Worm (Caenorhabditis elegans) whole organism, L2 larva: Measurements from ENCODE around the gene dpy-18.
A peak's percentile ranks its signal among the peaks of the same experiment; 100 is the strongest.

Source experiments
- C34F6.9 ChIP-seq: fragments of 150-350 bp; optimal IDR thresholded peaks from 2 replicates; lab custom pipeline; 2014; ENCODE audit warnings: missing biosample characterization, missing genetic modification characterization
- F13H6.1 ChIP-seq: sonication (generic microtip); optimal IDR thresholded peaks from 2 replicates; lab custom pipeline; 2016; ENCODE audit warnings: missing genetic modification characterization, missing compliant biosample characterization
- R02D3.7 ChIP-seq: fragments of 150-350 bp; optimal IDR thresholded peaks from 2 replicates; lab custom pipeline; 2014; ENCODE audit warnings: missing biosample characterization, missing genetic modification characterization
- ZK546.5 ChIP-seq: sonication (generic microtip); optimal IDR thresholded peaks from 2 replicates; lab custom pipeline; 2017; ENCODE audit warnings: missing biosample characterization, missing genetic modification characterization
- alr-1 ChIP-seq: fragments of 150-350 bp; optimal IDR thresholded peaks from 2 replicates; lab custom pipeline; 2014; ENCODE audit warnings: missing biosample characterization, missing genetic modification characterization
- aly-2 ChIP-seq: fragments of 150-350 bp; optimal IDR thresholded peaks from 2 replicates; lab custom pipeline; 2014; ENCODE audit warnings: missing biosample characterization, missing genetic modification characterization
- blmp-1 ChIP-seq: sonication (generic microtip); optimal IDR thresholded peaks from 2 replicates; lab custom pipeline; 2017; ENCODE audit warnings: missing genetic modification characterization, mild to moderate bottlenecking, missing compliant biosample characterization, antibody characterized with exemption, moderate library complexity; ENCODE audit not compliant: insufficient read depth
- ceh-16 ChIP-seq: fragments of 150-350 bp; optimal IDR thresholded peaks from 2 replicates; lab custom pipeline; 2014; ENCODE audit warnings: missing biosample characterization, missing genetic modification characterization
- ceh-82 ChIP-seq: fragments of 150-350 bp; optimal IDR thresholded peaks from 2 replicates; lab custom pipeline; 2014; ENCODE audit warnings: missing biosample characterization, missing genetic modification characterization
- crh-2 ChIP-seq: sonication (generic microtip); optimal IDR thresholded peaks from 2 replicates; lab custom pipeline; 2017; ENCODE audit warnings: missing biosample characterization, missing genetic modification characterization
- dmd-4 ChIP-seq: sonication (generic microtip); optimal IDR thresholded peaks from 2 replicates; lab custom pipeline; 2017; ENCODE audit warnings: missing biosample characterization, missing genetic modification characterization
- egl-27 ChIP-seq: sonication (generic microtip); optimal IDR thresholded peaks from 3 replicates; lab custom pipeline; 2017; ENCODE audit warnings: missing biosample characterization, missing genetic modification reagents, missing genetic modification characterization
- elt-1 ChIP-seq: fragments of 150-350 bp; optimal IDR thresholded peaks from 2 replicates; lab custom pipeline; 2014; ENCODE audit warnings: missing biosample characterization, missing genetic modification characterization
- elt-3 ChIP-seq: sonication (generic microtip); optimal IDR thresholded peaks from 2 replicates; lab custom pipeline; 2017; ENCODE audit warnings: missing biosample characterization, missing genetic modification characterization
- fos-1 ChIP-seq: fragments of 150-350 bp; optimal IDR thresholded peaks from 2 replicates; lab custom pipeline; 2014; ENCODE audit warnings: missing biosample characterization, missing genetic modification characterization
- gmeb-1 ChIP-seq: fragments of 150-350 bp; optimal IDR thresholded peaks from 2 replicates; lab custom pipeline; 2014; ENCODE audit warnings: missing biosample characterization, missing genetic modification characterization
- lin-11 ChIP-seq: fragments of 150-350 bp; sonication (generic microtip); optimal IDR thresholded peaks from 2 replicates; lab custom pipeline; 2014; ENCODE audit warnings: missing biosample characterization, missing genetic modification characterization, inconsistent platforms, mixed read lengths
- lin-13 ChIP-seq: fragments of 150-350 bp; optimal IDR thresholded peaks from 2 replicates; lab custom pipeline; 2014; ENCODE audit warnings: missing biosample characterization, missing genetic modification reagents, missing genetic modification characterization
- lin-39 ChIP-seq: fragments of 150-350 bp; optimal IDR thresholded peaks from 2 replicates; lab custom pipeline; 2014; ENCODE audit warnings: missing biosample characterization, missing genetic modification reagents, missing genetic modification characterization
- lsy-2 ChIP-seq, 2 experiments: fragments of 150-350 bp in 1 of 2; sonication (generic microtip) in 1 of 2; optimal IDR thresholded peaks; 2 replicates each; lab custom pipeline; 2014 to 2017; ENCODE audit warnings: missing biosample characterization in 2 of 2, missing genetic modification characterization in 2 of 2
- mab-5 ChIP-seq: fragments of 150-350 bp; optimal IDR thresholded peaks from 2 replicates; lab custom pipeline; 2014; ENCODE audit warnings: missing biosample characterization, missing genetic modification characterization
- mbf-1 ChIP-seq: sonication (generic microtip); optimal IDR thresholded peaks from 2 replicates; lab custom pipeline; 2017; ENCODE audit warnings: missing biosample characterization, missing genetic modification characterization
- mdl-1 ChIP-seq, 2 experiments: fragments of 150-350 bp in 1 of 2; sonication (generic microtip) in 1 of 2; optimal IDR thresholded peaks; 2 replicates each; lab custom pipeline; 2017; ENCODE audit warnings: missing biosample characterization in 2 of 2, missing genetic modification characterization in 2 of 2
- nhr-11 ChIP-seq: fragments of 150-350 bp; optimal IDR thresholded peaks from 2 replicates; lab custom pipeline; 2014; ENCODE audit warnings: missing biosample characterization, missing genetic modification characterization
- nhr-12 ChIP-seq: fragments of 150-350 bp; optimal IDR thresholded peaks from 2 replicates; lab custom pipeline; 2014; ENCODE audit warnings: missing biosample characterization, missing genetic modification characterization
- nhr-129 ChIP-seq: fragments of 150-350 bp; optimal IDR thresholded peaks from 2 replicates; lab custom pipeline; 2014; ENCODE audit warnings: missing biosample characterization, missing genetic modification characterization
- nhr-21 ChIP-seq: fragments of 150-350 bp; optimal IDR thresholded peaks from 2 replicates; lab custom pipeline; 2014; ENCODE audit warnings: missing biosample characterization, missing genetic modification characterization
- nhr-23 ChIP-seq: fragments of 150-350 bp; optimal IDR thresholded peaks from 2 replicates; lab custom pipeline; 2014; ENCODE audit warnings: missing biosample characterization, missing genetic modification reagents, missing genetic modification characterization
- nhr-237 ChIP-seq: fragments of 150-350 bp; optimal IDR thresholded peaks from 2 replicates; lab custom pipeline; 2014; ENCODE audit warnings: missing biosample characterization, missing genetic modification characterization
- nhr-77 ChIP-seq: fragments of 150-350 bp; optimal IDR thresholded peaks from 2 replicates; lab custom pipeline; 2014; ENCODE audit warnings: missing biosample characterization, missing genetic modification characterization
- peb-1 ChIP-seq: fragments of 150-350 bp; optimal IDR thresholded peaks from 2 replicates; lab custom pipeline; 2014; ENCODE audit warnings: missing biosample characterization, missing genetic modification characterization
- sem-4 ChIP-seq: fragments of 150-350 bp; optimal IDR thresholded peaks from 2 replicates; lab custom pipeline; 2014; ENCODE audit warnings: missing biosample characterization, missing genetic modification reagents, missing genetic modification characterization
- skn-1 ChIP-seq: sonication (generic microtip); optimal IDR thresholded peaks from 2 replicates; lab custom pipeline; 2017; ENCODE audit warnings: missing biosample characterization, missing genetic modification characterization
- sma-3 ChIP-seq: sonication (generic microtip); optimal IDR thresholded peaks from 2 replicates; lab custom pipeline; 2016; ENCODE audit warnings: missing genetic modification reagents, missing genetic modification characterization, missing compliant biosample characterization
- sma-9 ChIP-seq, 2 experiments: fragments of 150-350 bp in 1 of 2; sonication (generic microtip) in 1 of 2; optimal IDR thresholded peaks; 2 replicates each; lab custom pipeline; 2014 to 2016; ENCODE audit warnings: missing genetic modification characterization in 2 of 2, mild to moderate bottlenecking in 1 of 2, missing biosample characterization in 1 of 2, missing compliant biosample characterization in 1 of 2, missing genetic modification reagents in 1 of 2, moderate library complexity in 1 of 2
- snpc-4 ChIP-seq: fragments of 150-350 bp; optimal IDR thresholded peaks from 2 replicates; lab custom pipeline; 2014; ENCODE audit warnings: missing biosample characterization, missing genetic modification characterization
- unc-39 ChIP-seq: fragments of 150-350 bp; optimal IDR thresholded peaks from 2 replicates; lab custom pipeline; 2014; ENCODE audit warnings: missing biosample characterization, missing genetic modification characterization
- unc-55 ChIP-seq: fragments of 150-350 bp; sonication (generic microtip); optimal IDR thresholded peaks from 3 replicates; lab custom pipeline; 2014; ENCODE audit warnings: missing biosample characterization, missing genetic modification reagents, missing genetic modification characterization
- unc-62 ChIP-seq: fragments of 150-350 bp; optimal IDR thresholded peaks from 2 replicates; lab custom pipeline; 2014; ENCODE audit warnings: missing biosample characterization, missing genetic modification reagents, missing genetic modification characterization
- zag-1 ChIP-seq: fragments of 150-350 bp; optimal IDR thresholded peaks from 2 replicates; lab custom pipeline; 2014; ENCODE audit warnings: missing biosample characterization, missing genetic modification characterization
- ztf-1 ChIP-seq: fragments of 200-800 bp; sonication (Bioruptor generic); conservative IDR thresholded peaks from 2 replicates; pipeline ENCODE4 v1.3.6; 2022; ENCODE audit warnings: missing genetic modification characterization, missing compliant biosample characterization
- ztf-11 ChIP-seq: sonication (generic microtip); optimal IDR thresholded peaks from 2 replicates; lab custom pipeline; 2017; ENCODE audit warnings: missing biosample characterization, missing genetic modification characterization
- ztf-4 ChIP-seq: fragments of 150-350 bp; optimal IDR thresholded peaks from 2 replicates; lab custom pipeline; 2014; ENCODE audit warnings: missing biosample characterization, missing genetic modification characterization

dpy-18 gene

ce11 chrIII:11352840-11353239 is 24.9 kb downstream of the dpy-18 start:
- TF ChIP-seq nhr-23 (tag; lab: Kevin White, UChicago): no peak
- TF ChIP-seq ceh-82 (tag; lab: Kevin White, UChicago): no peak
- no peak for TF ChIP-seq mbf-1 (tag; lab: Kevin White, UChicago)
- no peak for TF ChIP-seq elt-1 (tag; lab: Kevin White, UChicago)
- no peak for TF ChIP-seq mdl-1 (tag; optimal IDR thresholded peaks at IDR 0.05; lab: Kevin White, UChicago)
- no peak for TF ChIP-seq egl-27 (tag; lab: Kevin White, UChicago)
- peak; percentile 51 for TF ChIP-seq nhr-129 (tag; lab: Kevin White, UChicago)
- TF ChIP-seq elt-3: no peak
- TF ChIP-seq gmeb-1: peak; percentile 33
- TF ChIP-seq ztf-1 (GFP tag; lab: Robert Waterston, UW): no peak
- TF ChIP-seq aly-2: no peak
- no peak for TF ChIP-seq fos-1 (tag; lab: Kevin White, UChicago)
- TF ChIP-seq crh-2 (tag; lab: Kevin White, UChicago): no peak
- TF ChIP-seq nhr-11 (tag; lab: Kevin White, UChicago): no peak
- TF ChIP-seq sma-3 (GFP tag; lab: Kevin White, UChicago): no peak
- TF ChIP-seq nhr-77 (tag; lab: Kevin White, UChicago): no peak
- TF ChIP-seq skn-1 (tag; lab: Kevin White, UChicago): no peak
- TF ChIP-seq ZK546.5: no peak
- TF ChIP-seq nhr-237 (tag; lab: Kevin White, UChicago): no peak
- TF ChIP-seq R02D3.7 (tag; lab: Kevin White, UChicago): no peak
- TF ChIP-seq mab-5 (tag; lab: Kevin White, UChicago): no peak
- no peak for TF ChIP-seq lin-39 (tag; lab: Kevin White, UChicago)
- no peak for TF ChIP-seq peb-1 (tag; lab: Kevin White, UChicago)
- no peak for TF ChIP-seq sem-4 (tag; lab: Kevin White, UChicago)
- TF ChIP-seq lsy-2 (tag; optimal IDR thresholded peaks at IDR 0.05; lab: Kevin White, UChicago): peak in 1 of 2 experiments; percentile 22
- TF ChIP-seq ceh-16 (tag; lab: Kevin White, UChicago): no peak
- TF ChIP-seq dmd-4 (tag; lab: Kevin White, UChicago): no peak
- TF ChIP-seq C34F6.9 (tag; lab: Kevin White, UChicago): no peak
- peak; percentile 15 for TF ChIP-seq sma-9 (GFP tag; optimal IDR thresholded peaks at IDR 0.05; lab: Kevin White, UChicago)
- TF ChIP-seq sma-9 (tag; optimal IDR thresholded peaks at IDR 0.05; lab: Kevin White, UChicago): no peak
- no peak for TF ChIP-seq snpc-4
- no peak for TF ChIP-seq ztf-11 (tag; lab: Kevin White, UChicago)
- no peak for TF ChIP-seq lin-11
- TF ChIP-seq F13H6.1 (tag; lab: Kevin White, UChicago): peak; percentile 22
- TF ChIP-seq zag-1 (tag; lab: Kevin White, UChicago): no peak
- no peak for TF ChIP-seq nhr-21
- TF ChIP-seq blmp-1 (tag; lab: Kevin White, UChicago): no peak
- no peak for TF ChIP-seq alr-1 (tag; lab: Kevin White, UChicago)
- no peak for TF ChIP-seq lin-13 (GFP tag; lab: Kevin White, UChicago)
- no peak for TF ChIP-seq nhr-12
- TF ChIP-seq unc-62 (GFP tag; lab: Kevin White, UChicago): no peak
- no peak for TF ChIP-seq ztf-4 (tag; lab: Kevin White, UChicago)
- TF ChIP-seq unc-55 (GFP tag; lab: Kevin White, UChicago): peak; percentile 9
- no peak for TF ChIP-seq unc-39 (tag; lab: Kevin White, UChicago)

DNA sequence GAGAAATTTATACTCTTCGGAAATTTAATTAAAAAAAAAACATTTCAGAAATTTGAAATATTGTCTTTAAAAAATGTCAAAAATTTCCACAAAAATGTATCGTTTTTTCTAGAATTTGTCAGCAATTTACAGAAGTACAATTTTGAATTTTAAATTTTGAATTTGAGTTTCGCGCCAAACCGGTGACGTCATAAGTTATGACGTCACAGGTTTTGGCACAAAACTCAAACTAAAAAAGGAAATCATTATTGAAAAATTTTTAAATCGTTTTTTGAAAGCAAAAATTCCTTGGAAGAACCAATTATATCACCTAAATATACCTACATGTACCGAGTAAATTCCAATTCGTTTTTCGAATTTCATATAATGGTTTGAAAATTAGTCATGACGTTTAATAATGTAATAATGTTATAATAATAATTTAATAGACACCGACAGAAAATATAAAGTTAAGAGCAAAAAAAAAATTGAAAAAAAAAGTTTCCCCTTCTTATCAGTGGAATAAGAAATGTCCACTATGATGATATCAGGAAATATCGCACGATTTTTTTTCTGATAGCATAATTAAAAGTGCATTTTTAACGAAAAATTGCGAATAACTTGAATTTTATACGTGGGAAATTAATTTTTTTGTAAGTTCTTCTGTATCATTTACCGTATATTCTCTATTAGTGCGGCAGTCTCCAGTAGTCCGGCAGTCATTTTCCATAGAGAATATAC is 27.5 kb downstream of the dpy-18 start:
- TF ChIP-seq fos-1 (tag; lab: Kevin White, UChicago) (peak; percentile 44), ZK546.5 (no peak)
